Fruit fly (Drosophila melanogaster) whole organism: ENCODE measurements around the gene Hipk.

Experiments used
- CG8478 ChIP-seq: fragments of >200 bp; optimal IDR thresholded peaks from 2 replicates; lab custom pipeline; 2018; ENCODE audit warnings: inconsistent platforms
- Dll ChIP-seq: fragments of >200 bp; optimal IDR thresholded peaks from 2 replicates; lab custom pipeline; 2017
- EcR ChIP-seq, 2 experiments: fragments of >200 bp; optimal IDR thresholded peaks; 2 replicates each; lab custom pipeline; 2017; ENCODE audit warnings: missing biosample characterization in 2 of 2, missing genetic modification characterization in 2 of 2, missing genetic modification reagents in 2 of 2
- pan ChIP-seq: fragments of >200 bp; optimal IDR thresholded peaks from 2 replicates; lab custom pipeline; 2017
- psq ChIP-seq: fragments of >200 bp; optimal IDR thresholded peaks from 2 replicates; lab custom pipeline; 2017
- usp ChIP-seq: fragments of >200 bp; optimal IDR thresholded peaks from 2 replicates; lab custom pipeline; 2017; ENCODE audit warnings: missing biosample characterization, missing genetic modification characterization, mixed read lengths

Hipk gene

dm6 chr3L:627819-628601, 85.2 kb downstream of the Hipk start:
- TF ChIP-seq usp (GFP tag; lab: Kevin White, UChicago) (no peak), Dll (lab: Kevin White, UChicago) (peak; percentile 70), CG8478 (lab: Kevin White, UChicago) (peak; percentile 49), EcR (GFP tag; optimal IDR thresholded peaks at IDR 0.05; lab: Kevin White, UChicago) (peak in 1 of 2 experiments; percentile 61)

- TF ChIP-seq usp (GFP tag; lab: Kevin White, UChicago) (no peak), pan (lab: Kevin White, UChicago) (no peak), CG8478 (lab: Kevin White, UChicago) (no peak)
Observed at dm6 chr3L:628654-629285, 85.9 kb downstream of the Hipk start.

dm6 chr3L:629353-629915, 86.6 kb downstream of the Hipk start:
- TF ChIP-seq EcR (GFP tag; optimal IDR thresholded peaks at IDR 0.05; lab: Kevin White, UChicago) (no peak), CG8478 (lab: Kevin White, UChicago) (no peak), psq (lab: Kevin White, UChicago) (no peak), usp (GFP tag; lab: Kevin White, UChicago) (no peak), pan (lab: Kevin White, UChicago) (no peak), Dll (lab: Kevin White, UChicago) (no peak)

dm6 chr3L:629916-630663, 87.2 kb downstream of the Hipk start:
- TF ChIP-seq CG8478 (lab: Kevin White, UChicago) (no peak), usp (GFP tag; lab: Kevin White, UChicago) (no peak), psq (lab: Kevin White, UChicago) (no peak), EcR (GFP tag; optimal IDR thresholded peaks at IDR 0.05; lab: Kevin White, UChicago) (no peak), pan (lab: Kevin White, UChicago) (no peak), Dll (lab: Kevin White, UChicago) (peak; percentile 3)

- TF ChIP-seq Dll (lab: Kevin White, UChicago) (peak; percentile 5), pan (lab: Kevin White, UChicago) (no peak), usp (GFP tag; lab: Kevin White, UChicago) (no peak)
Observed at dm6 chr3L:630666-631065, 87.8 kb downstream of the Hipk start.
